Worm (Caenorhabditis elegans) whole organism, midembryonic: ENCODE data around the gene arcp-1.

Source experiments
- T22C8.4 ChIP-seq: fragments of 200-800 bp; sonication (Bioruptor generic); IDR thresholded peaks from 2 replicates; pipeline ENCODE4 v1.3.6; 2022; ENCODE audit warnings: missing genetic modification characterization, missing compliant biosample characterization
- cog-1 ChIP-seq: sonication (generic microtip); optimal IDR thresholded peaks from 2 replicates; lab custom pipeline; 2016; ENCODE audit warnings: missing genetic modification characterization, missing compliant biosample characterization
- flt-1 ChIP-seq: fragments of 200-800 bp; sonication (Bioruptor generic); IDR thresholded peaks from 2 replicates; pipeline ENCODE4 v1.3.6; 2022; ENCODE audit warnings: missing genetic modification characterization, missing compliant biosample characterization
- klf-2 ChIP-seq: fragments of 200-800 bp; sonication (Bioruptor generic); conservative IDR thresholded peaks from 2 replicates; pipeline ENCODE4 v1.3.6; 2022; ENCODE audit warnings: missing genetic modification reagents, missing genetic modification characterization, missing compliant biosample characterization
- med-1 ChIP-seq: sonication (generic microtip); optimal IDR thresholded peaks from 2 replicates; lab custom pipeline; 2017; ENCODE audit warnings: missing genetic modification characterization, mild to moderate bottlenecking, missing compliant biosample characterization, antibody characterized with exemption, missing genetic modification reagents; ENCODE audit not compliant: insufficient read depth
- ref-1 ChIP-seq: fragments of 200-800 bp; sonication (Bioruptor generic); conservative IDR thresholded peaks from 2 replicates; pipeline ENCODE4 v1.3.6; 2022; ENCODE audit warnings: missing genetic modification reagents, missing genetic modification characterization, missing compliant biosample characterization
- tab-1 ChIP-seq: fragments of 200-800 bp; sonication (Bioruptor generic); IDR thresholded peaks from 2 replicates; pipeline ENCODE4 v1.3.6; 2022; ENCODE audit warnings: missing genetic modification characterization, missing compliant biosample characterization
- ztf-23 ChIP-seq: fragments of 200-800 bp; sonication (Bioruptor generic); IDR thresholded peaks from 2 replicates; pipeline ENCODE4 v1.3.6; 2022; ENCODE audit warnings: missing genetic modification reagents, missing genetic modification characterization, missing compliant biosample characterization
- ztf-29 ChIP-seq: fragments of 200-800 bp; sonication (Bioruptor generic); IDR thresholded peaks from 2 replicates; pipeline ENCODE4 v1.3.6; 2022; ENCODE audit warnings: missing genetic modification reagents, missing genetic modification characterization, missing compliant biosample characterization

Gene arcp-1

ce11 chrIII:3759312-3759711, at the start of gene arcp-1:
Gene arcp-1, minus strand, starts transcription at chrIII:3759412.
- TF ChIP-seq ref-1 (no peak), med-1 (no peak), T22C8.4 (no peak), klf-2 (GFP tag; lab: Robert Waterston, UW) (no peak), flt-1 (GFP tag; lab: Robert Waterston, UW) (no peak), tab-1 (GFP tag; lab: Robert Waterston, UW) (no peak), cog-1 (no peak), ztf-23 (no peak), ztf-29 (GFP tag; lab: Robert Waterston, UW) (no peak)

- no peak for TF ChIP-seq flt-1 (GFP tag; lab: Robert Waterston, UW)
- no peak for TF ChIP-seq ztf-29 (GFP tag; lab: Robert Waterston, UW)
- TF ChIP-seq ztf-23: no peak
- TF ChIP-seq ref-1: no peak
- no peak for TF ChIP-seq cog-1
- no peak for TF ChIP-seq klf-2 (GFP tag; lab: Robert Waterston, UW)
- no peak for TF ChIP-seq T22C8.4
- TF ChIP-seq tab-1 (GFP tag; lab: Robert Waterston, UW): no peak
- no peak for TF ChIP-seq med-1
These were observed 49.8 kb upstream of the arcp-1 start, which contains the start of gene toh-1 for ce11 chrIII:3809008-3809407. Gene toh-1, minus strand, starts transcription at chrIII:3809030.

ce11 chrIII:3807590-3807989, 48.4 kb upstream of the arcp-1 start:
- TF ChIP-seq flt-1 (GFP tag; lab: Robert Waterston, UW) (no peak), T22C8.4 (no peak), cog-1 (no peak), tab-1 (GFP tag; lab: Robert Waterston, UW) (no peak), klf-2 (GFP tag; lab: Robert Waterston, UW) (no peak), ztf-29 (GFP tag; lab: Robert Waterston, UW) (no peak), ztf-23 (no peak), ref-1 (no peak), med-1 (no peak)

- no peak for TF ChIP-seq ztf-29 (GFP tag; lab: Robert Waterston, UW)
- TF ChIP-seq ztf-23: no peak
- no peak for TF ChIP-seq T22C8.4
- TF ChIP-seq tab-1 (GFP tag; lab: Robert Waterston, UW): no peak
- TF ChIP-seq med-1: no peak
- TF ChIP-seq cog-1: no peak
- TF ChIP-seq flt-1 (GFP tag; lab: Robert Waterston, UW): no peak
- TF ChIP-seq ref-1: no peak
- TF ChIP-seq klf-2 (GFP tag; lab: Robert Waterston, UW): no peak
These were observed 47.7 kb upstream of the arcp-1 start for ce11 chrIII:3806883-3807282.

- TF ChIP-seq ztf-23: no peak
- no peak for TF ChIP-seq ref-1
- no peak for TF ChIP-seq med-1
- TF ChIP-seq klf-2 (GFP tag; lab: Robert Waterston, UW): no peak
These were observed 45.2 kb upstream of the arcp-1 start, which contains the start of gene xbx-5 for ce11 chrIII:3804422-3804821. Gene xbx-5, minus strand, starts transcription at chrIII:3804477.

ce11 chrIII:3803113-3803512, 43.9 kb upstream of the arcp-1 start:
- TF ChIP-seq klf-2 (GFP tag; lab: Robert Waterston, UW) (no peak), med-1 (no peak), tab-1 (GFP tag; lab: Robert Waterston, UW) (no peak), flt-1 (GFP tag; lab: Robert Waterston, UW) (no peak), ztf-29 (GFP tag; lab: Robert Waterston, UW) (no peak), ztf-23 (no peak), ref-1 (no peak), T22C8.4 (no peak), cog-1 (no peak)

ce11 chrIII:3801379-3801894, 42.2 kb upstream of the arcp-1 start:
- TF ChIP-seq cog-1: peak; percentile 97
- TF ChIP-seq ztf-29 (GFP tag; lab: Robert Waterston, UW): peak; percentile 80; the same call in 1 of the 2 replicates
- peak; percentile 89 for TF ChIP-seq T22C8.4
- no peak for TF ChIP-seq tab-1 (GFP tag; lab: Robert Waterston, UW)
- TF ChIP-seq ref-1: no peak
- TF ChIP-seq flt-1 (GFP tag; lab: Robert Waterston, UW): peak; percentile 55; the same call in 1 of the 2 replicates
- no peak for TF ChIP-seq med-1

- TF ChIP-seq cog-1 (no peak), ztf-29 (GFP tag; lab: Robert Waterston, UW) (no peak), klf-2 (GFP tag; lab: Robert Waterston, UW) (no peak), T22C8.4 (no peak), ztf-23 (no peak), flt-1 (GFP tag; lab: Robert Waterston, UW) (no peak), ref-1 (no peak), tab-1 (GFP tag; lab: Robert Waterston, UW) (no peak), med-1 (no peak)
These were observed 41.7 kb upstream of the arcp-1 start for ce11 chrIII:3800934-3801252.

ce11 chrIII:3800240-3800933, 41.2 kb upstream of the arcp-1 start, which contains the start of gene mtm-3:
Gene mtm-3, minus strand, starts transcription at chrIII:3800467.
- TF ChIP-seq med-1 (no peak), ref-1 (no peak), klf-2 (GFP tag; lab: Robert Waterston, UW) (no peak), tab-1 (GFP tag; lab: Robert Waterston, UW) (no peak), ztf-29 (GFP tag; lab: Robert Waterston, UW) (no peak), flt-1 (GFP tag; lab: Robert Waterston, UW) (no peak), T22C8.4 (no peak), ztf-23 (no peak), cog-1 (no peak)

- TF ChIP-seq ztf-23 (0 out of 2 replicates have a peak, but pooled peaks have one; percentile 34), flt-1 (GFP tag; lab: Robert Waterston, UW) (no peak)
These were observed 40.0 kb upstream of the arcp-1 start for ce11 chrIII:3799213-3799612.

- TF ChIP-seq T22C8.4 (no peak), cog-1 (no peak), ztf-23 (no peak), ztf-29 (GFP tag; lab: Robert Waterston, UW) (no peak), ref-1 (no peak), tab-1 (GFP tag; lab: Robert Waterston, UW) (no peak), flt-1 (GFP tag; lab: Robert Waterston, UW) (no peak), med-1 (no peak), klf-2 (GFP tag; lab: Robert Waterston, UW) (no peak)
These were observed 39.2 kb upstream of the arcp-1 start for ce11 chrIII:3798416-3798815.
